Fruit fly (Drosophila melanogaster) whole organism, prepupa: ENCODE results near the gene dib.
A peak's percentile ranks its signal among the peaks of the same experiment; 100 is the strongest.

Experiments used
- CG11294 ChIP-seq: fragments of 200-800 bp; sonication (Bioruptor generic); IDR thresholded peaks from 2 replicates; pipeline ENCODE4 v1.3.6; 2022; ENCODE audit warnings: missing biosample characterization, missing genetic modification characterization
- CG11762 ChIP-seq: fragments of 200-800 bp; sonication (Bioruptor generic); optimal IDR thresholded peaks from 3 replicates; lab custom pipeline; 2016; ENCODE audit warnings: missing biosample characterization, missing genetic modification characterization; ENCODE audit not compliant: insufficient read depth
- CG1621 ChIP-seq: fragments of 200-800 bp; sonication (Bioruptor generic); optimal IDR thresholded peaks from 3 replicates; lab custom pipeline; 2018; ENCODE audit warnings: missing biosample characterization, mild to moderate bottlenecking, missing genetic modification characterization
- CG34406 ChIP-seq: fragments of 200-800 bp; sonication (Bioruptor generic); optimal IDR thresholded peaks from 3 replicates; lab custom pipeline; 2016; ENCODE audit warnings: missing biosample characterization, missing genetic modification characterization
- CG4318 ChIP-seq: fragments of 200-800 bp; sonication (Bioruptor generic); optimal IDR thresholded peaks from 3 replicates; lab custom pipeline; 2017; ENCODE audit warnings: missing biosample characterization, mild to moderate bottlenecking, missing genetic modification characterization
- CG6163 ChIP-seq: fragments of 200-800 bp; sonication (Bioruptor generic); IDR thresholded peaks from 3 replicates; pipeline ENCODE4 v1.3.6; 2022; ENCODE audit warnings: missing biosample characterization, missing genetic modification characterization
- CG6792 ChIP-seq: fragments of 200-800 bp; sonication (Bioruptor generic); optimal IDR thresholded peaks from 3 replicates; lab custom pipeline; 2016; ENCODE audit warnings: missing biosample characterization, missing genetic modification characterization
- CG6808 ChIP-seq: fragments of 200-800 bp; sonication (Bioruptor generic); optimal IDR thresholded peaks from 3 replicates; lab custom pipeline; 2017; ENCODE audit warnings: missing biosample characterization, missing genetic modification characterization, mild to moderate bottlenecking, moderate library complexity, missing genetic modification reagents
- CG6854 ChIP-seq: fragments of 200-800 bp; sonication (Bioruptor generic); optimal IDR thresholded peaks from 2 replicates; lab custom pipeline; 2017; ENCODE audit warnings: missing biosample characterization, mild to moderate bottlenecking, missing genetic modification characterization
- CG7368 ChIP-seq: fragments of 200-800 bp; sonication (Bioruptor generic); optimal IDR thresholded peaks from 3 replicates; lab custom pipeline; 2016; ENCODE audit warnings: missing biosample characterization, missing genetic modification characterization
- CG8319 ChIP-seq: fragments of 200-800 bp; sonication (Bioruptor generic); optimal IDR thresholded peaks from 3 replicates; lab custom pipeline; 2016; ENCODE audit warnings: missing biosample characterization, missing genetic modification characterization
- CG9139 ChIP-seq: fragments of 200-800 bp; sonication (Bioruptor generic); optimal IDR thresholded peaks from 3 replicates; lab custom pipeline; 2017; ENCODE audit warnings: missing biosample characterization, mild to moderate bottlenecking, missing genetic modification characterization
- Eip78C ChIP-seq: fragments of 200-800 bp; sonication (Bioruptor generic); peaks from one replicate; lab custom pipeline; 2016; ENCODE audit warnings: missing biosample characterization, missing genetic modification characterization
- Eip93F ChIP-seq: fragments of 200-800 bp; sonication (Bioruptor generic); optimal IDR thresholded peaks from 2 replicates; lab custom pipeline; 2016; ENCODE audit warnings: missing biosample characterization, mild to moderate bottlenecking, missing genetic modification characterization
- Ets21C ChIP-seq: fragments of 200-800 bp; sonication (Bioruptor generic); optimal IDR thresholded peaks from 3 replicates; lab custom pipeline; 2016; ENCODE audit warnings: missing biosample characterization, missing genetic modification characterization
- Hr38 ChIP-seq: sonication (Bioruptor generic); optimal IDR thresholded peaks from 2 replicates; lab custom pipeline; 2016; ENCODE audit warnings: missing biosample characterization, missing genetic modification characterization
- Hr4 ChIP-seq: fragments of 200-800 bp; sonication (Bioruptor generic); optimal IDR thresholded peaks from 3 replicates; lab custom pipeline; 2016; ENCODE audit warnings: missing biosample characterization, missing genetic modification characterization
- OdsH ChIP-seq: fragments of 200-800 bp; sonication (Bioruptor generic); optimal IDR thresholded peaks from 3 replicates; lab custom pipeline; 2016; ENCODE audit warnings: missing biosample characterization, missing genetic modification characterization
- Smox ChIP-seq: fragments of 200-800 bp; sonication (Bioruptor generic); optimal IDR thresholded peaks from 3 replicates; lab custom pipeline; 2016; ENCODE audit warnings: missing biosample characterization, missing genetic modification characterization
- Sox102F ChIP-seq: fragments of 200-800 bp; sonication (Bioruptor generic); optimal IDR thresholded peaks from 2 replicates; lab custom pipeline; 2016; ENCODE audit warnings: missing biosample characterization, mild to moderate bottlenecking, missing genetic modification characterization
- Sox14 ChIP-seq: fragments of 200-800 bp; sonication (Bioruptor generic); optimal IDR thresholded peaks from 3 replicates; lab custom pipeline; 2016; ENCODE audit warnings: missing biosample characterization, missing genetic modification characterization
- achi ChIP-seq: fragments of 200-800 bp; sonication (Bioruptor generic); optimal IDR thresholded peaks from 3 replicates; lab custom pipeline; 2016; ENCODE audit warnings: missing biosample characterization, missing genetic modification characterization
- acj6 ChIP-seq: fragments of 200-800 bp; sonication (Bioruptor generic); optimal IDR thresholded peaks from 3 replicates; lab custom pipeline; 2016; ENCODE audit warnings: missing biosample characterization, missing genetic modification characterization
- dac ChIP-seq: fragments of 200-800 bp; sonication (Bioruptor generic); optimal IDR thresholded peaks from 2 replicates; lab custom pipeline; 2017; ENCODE audit warnings: missing biosample characterization, mild to moderate bottlenecking, missing genetic modification characterization
- dsx ChIP-seq: fragments of 200-800 bp; optimal IDR thresholded peaks from 3 replicates; lab custom pipeline; 2019; ENCODE audit warnings: missing biosample characterization, mild to moderate bottlenecking, missing genetic modification characterization, moderate library complexity; ENCODE audit not compliant: poor library complexity, severe bottlenecking
- eg ChIP-seq: fragments of 200-800 bp; sonication (Bioruptor generic); IDR thresholded peaks from 3 replicates; pipeline ENCODE4 v1.3.6; 2022; ENCODE audit warnings: missing biosample characterization, missing genetic modification characterization
- esn ChIP-seq: fragments of 200-800 bp; sonication (Bioruptor generic); optimal IDR thresholded peaks from 2 replicates; lab custom pipeline; 2016; ENCODE audit warnings: missing biosample characterization, mild to moderate bottlenecking, missing genetic modification characterization, moderate library complexity
- fkh ChIP-seq: fragments of 200-800 bp; sonication (Bioruptor generic); optimal IDR thresholded peaks from 3 replicates; lab custom pipeline; 2017; ENCODE audit warnings: missing biosample characterization, mild to moderate bottlenecking, missing genetic modification characterization, moderate library complexity
- pdm3 ChIP-seq: fragments of 200-800 bp; sonication (Bioruptor generic); optimal IDR thresholded peaks from 3 replicates; lab custom pipeline; 2016; ENCODE audit warnings: missing biosample characterization, missing genetic modification characterization
- salr ChIP-seq, 2 experiments: fragments of 200-800 bp; sonication (Bioruptor generic); optimal IDR thresholded peaks; 3 replicates each; lab custom pipeline; 2016 to 2018; ENCODE audit warnings: missing biosample characterization in 2 of 2, missing genetic modification characterization in 2 of 2, mild to moderate bottlenecking in 1 of 2
- ss ChIP-seq, 2 experiments: fragments of 200-800 bp; sonication (Bioruptor generic); optimal IDR thresholded peaks; 2 replicates in 1 of 2; 3 replicates in 1 of 2; lab custom pipeline; 2017 to 2018; ENCODE audit warnings: mild to moderate bottlenecking in 2 of 2, missing biosample characterization in 2 of 2, missing genetic modification characterization in 2 of 2, moderate library complexity in 1 of 2
- svp ChIP-seq: fragments of 200-800 bp; sonication (Bioruptor generic); peaks from one replicate; lab custom pipeline; 2016; ENCODE audit warnings: missing biosample characterization, missing genetic modification characterization
- topi ChIP-seq: fragments of 200-800 bp; sonication (Bioruptor generic); optimal IDR thresholded peaks from 3 replicates; lab custom pipeline; 2016; ENCODE audit warnings: missing biosample characterization, missing genetic modification characterization
- vri ChIP-seq: fragments of 200-800 bp; sonication (Bioruptor generic); optimal IDR thresholded peaks from 3 replicates; lab custom pipeline; 2016; ENCODE audit warnings: missing biosample characterization, mild to moderate bottlenecking, missing genetic modification characterization

The dib gene

DNA sequence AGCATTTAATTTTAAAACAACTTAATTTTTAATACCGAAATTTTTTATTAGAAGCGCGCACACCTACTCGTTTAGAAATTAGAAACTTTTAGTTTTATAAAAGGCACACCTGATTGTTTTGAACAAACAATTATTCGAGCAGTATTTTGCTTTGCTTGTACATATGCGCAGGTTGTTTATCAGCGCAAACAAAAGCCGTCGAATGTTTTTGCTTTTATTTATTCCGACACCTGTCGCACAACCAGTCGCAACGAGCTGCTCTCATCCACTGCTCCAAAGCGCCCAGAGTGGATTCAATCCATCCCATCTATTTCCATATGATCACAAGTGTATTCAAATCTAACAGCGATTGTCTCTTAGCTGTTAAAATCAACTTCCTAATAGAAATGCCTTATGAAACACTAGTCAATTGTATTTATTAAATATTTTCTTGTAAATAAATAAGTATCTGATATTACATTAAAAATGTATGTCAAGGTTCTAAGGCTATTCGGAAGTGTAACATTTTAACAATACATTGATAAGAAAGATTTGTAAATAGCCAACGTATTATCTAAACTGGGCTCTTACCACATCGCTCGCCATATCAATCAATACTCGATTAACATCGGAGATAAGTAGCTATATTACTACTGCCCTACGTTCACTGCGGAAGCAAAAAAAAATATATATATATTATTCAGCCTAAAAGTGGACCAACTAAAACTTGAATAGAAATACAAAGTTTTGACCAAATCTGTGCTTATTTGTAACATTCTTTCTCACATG, 36.2 kb upstream of the dib start, which contains the start of gene CG11594:
Gene CG11594, minus strand, starts transcription at position 274 of the 768 bp plus-strand sequence.
- TF ChIP-seq fkh (peak; percentile 91), vri (GFP tag; lab: Kevin White, UChicago) (peak; percentile 66), CG6854 (GFP tag; lab: Kevin White, UChicago) (no peak)

DNA sequence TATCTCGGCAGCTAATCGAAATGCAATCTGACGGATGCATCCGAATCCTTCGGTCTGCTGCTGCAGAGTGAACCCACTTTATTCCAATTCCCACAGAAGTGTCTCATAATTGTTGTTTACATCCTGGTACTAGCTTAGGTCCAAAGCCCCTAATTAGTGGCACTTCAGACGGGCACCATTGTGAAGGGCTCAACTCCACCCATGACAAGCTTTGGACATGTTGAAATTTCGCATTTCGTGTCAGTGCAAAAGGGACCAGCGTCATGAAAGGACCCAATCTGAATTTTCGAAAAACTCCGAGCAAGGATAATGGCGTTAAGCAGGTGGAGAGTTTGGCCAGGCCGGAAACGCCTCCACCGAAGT, 35.6 kb upstream of the dib start, which contains the start of gene Gr64a:
Gene Gr64a, plus strand, starts transcription at position 264 of the 363 bp plus-strand sequence.
- TF ChIP-seq Smox (GFP tag; lab: Kevin White, UChicago) (no peak), CG1621 (no peak), dsx (no peak), CG34406 (GFP tag; lab: Kevin White, UChicago) (no peak), ss (GFP tag; optimal IDR thresholded peaks at IDR 0.05; lab: Kevin White, UChicago) (no peak), salr (GFP tag; optimal IDR thresholded peaks at IDR 0.05; lab: Kevin White, UChicago) (no peak), CG4318 (no peak), achi (GFP tag; lab: Kevin White, UChicago) (no peak), OdsH (GFP tag; lab: Kevin White, UChicago) (no peak), Sox14 (GFP tag; lab: Kevin White, UChicago) (no peak), Eip78C (GFP tag; lab: Kevin White, UChicago) (no peak), topi (no peak), Sox102F (GFP tag; lab: Kevin White, UChicago) (no peak), CG9139 (GFP tag; lab: Kevin White, UChicago) (no peak), CG11294 (no peak), svp (GFP tag; lab: Kevin White, UChicago) (no peak), CG6792 (GFP tag; lab: Kevin White, UChicago) (no peak), eg (no peak)

DNA sequence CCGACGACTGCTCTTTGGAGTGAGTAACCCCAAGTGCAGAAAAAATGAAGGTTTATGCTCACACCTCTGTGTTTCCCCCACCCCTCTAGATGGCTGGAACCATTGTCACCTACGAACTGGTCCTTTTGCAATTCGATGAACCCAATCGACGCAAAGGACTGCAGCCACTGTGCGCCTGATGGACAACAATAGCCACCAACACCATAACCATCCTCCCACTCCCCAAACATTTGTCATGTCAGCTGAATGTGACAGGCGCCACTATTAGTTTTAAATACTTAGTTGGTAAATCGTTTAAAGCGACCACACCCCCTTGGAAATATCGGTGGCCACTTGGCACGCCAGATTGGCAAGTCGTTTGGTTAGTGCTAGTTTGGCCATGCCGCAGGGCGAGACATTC, 33.8 kb upstream of the dib start, which contains the start of the genes Gr64b and Gr64c:
Gene Gr64b, plus strand, starts transcription at position 301 of the 400 bp plus-strand sequence.
Gene Gr64c, plus strand, starts transcription at position 301 of the 400 bp plus-strand sequence.
- no peak for TF ChIP-seq pdm3 (GFP tag; lab: Kevin White, UChicago)
- no peak for TF ChIP-seq Hr4 (GFP tag; lab: Kevin White, UChicago)
- no peak for TF ChIP-seq CG8319
- no peak for TF ChIP-seq acj6
- no peak for TF ChIP-seq CG11762 (GFP tag; lab: Kevin White, UChicago)

DNA sequence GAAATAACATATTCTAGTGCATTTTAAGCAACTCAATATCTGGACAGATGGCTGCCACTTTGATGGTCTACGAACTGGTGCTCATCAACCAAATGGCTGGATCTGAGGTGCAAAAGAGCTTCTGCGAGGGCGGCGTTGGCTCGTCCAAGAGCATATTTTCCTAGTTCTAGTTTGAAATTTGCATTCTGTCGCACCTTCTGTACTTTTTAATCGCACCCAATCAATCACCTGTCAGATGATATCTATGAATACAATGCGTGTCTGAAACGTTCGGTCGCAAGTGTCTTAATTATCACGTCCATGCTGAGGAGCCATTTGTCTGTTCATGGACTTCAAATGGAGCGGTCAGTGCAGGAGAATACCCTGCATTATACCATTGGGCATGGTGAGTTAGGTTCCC, 30.3 kb upstream of the dib start, which contains the start of the genes Gr64d and Gr64e:
Gene Gr64d, plus strand, starts transcription at position 301 of the 400 bp plus-strand sequence.
Gene Gr64e, plus strand, starts transcription at position 380 of the 400 bp plus-strand sequence.
- TF ChIP-seq Ets21C (GFP tag; lab: Kevin White, UChicago) (no peak), Hr38 (GFP tag; lab: Kevin White, UChicago) (no peak)
- TF ChIP-seq, all 60 proteins: peak for 0

DNA sequence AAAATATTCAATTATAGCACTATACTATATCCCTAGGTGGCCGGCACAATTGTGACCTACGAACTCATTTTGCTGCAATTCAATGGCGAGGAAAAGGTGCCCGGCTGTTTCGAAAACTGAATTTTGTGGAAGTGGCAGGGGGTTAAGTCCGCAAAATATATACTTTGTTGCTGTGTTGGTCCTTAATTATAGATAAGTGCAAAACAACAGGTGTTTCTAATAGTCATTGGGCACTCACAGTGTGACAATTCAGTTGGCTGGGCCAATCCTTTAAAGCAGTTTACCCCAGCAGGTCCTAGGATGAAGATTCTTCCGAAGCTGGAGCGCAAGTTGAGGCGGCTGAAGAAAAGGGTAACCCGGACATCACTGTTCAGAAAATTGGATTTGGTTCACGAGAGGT, 26.6 kb upstream of the dib start, which contains the start of gene Gr64f:
Gene Gr64f, plus strand, starts transcription at position 301 of the 400 bp plus-strand sequence.
- TF ChIP-seq eg: no peak
- TF ChIP-seq CG1621: no peak
- TF ChIP-seq fkh: no peak
- TF ChIP-seq Sox14 (GFP tag; lab: Kevin White, UChicago): no peak
- TF ChIP-seq Eip93F: no peak
- no peak for TF ChIP-seq esn (GFP tag; lab: Kevin White, UChicago)
- TF ChIP-seq CG6808 (GFP tag; lab: Kevin White, UChicago): no peak
- TF ChIP-seq Ets21C (GFP tag; lab: Kevin White, UChicago): no peak
- TF ChIP-seq CG7368 (GFP tag; lab: Kevin White, UChicago): no peak
- no peak for TF ChIP-seq Smox (GFP tag; lab: Kevin White, UChicago)
- TF ChIP-seq Sox102F (GFP tag; lab: Kevin White, UChicago): no peak
- no peak for TF ChIP-seq dac (GFP tag; lab: Kevin White, UChicago)
- no peak for TF ChIP-seq Eip78C (GFP tag; lab: Kevin White, UChicago)
- no peak for TF ChIP-seq CG6163 (GFP tag; lab: Robert Waterston, UW)
- TF ChIP-seq vri (GFP tag; lab: Kevin White, UChicago): no peak
- TF ChIP-seq salr (GFP tag; optimal IDR thresholded peaks at IDR 0.05; lab: Kevin White, UChicago): no peak
